Worm (Caenorhabditis elegans) whole organism, L4 larva: ENCODE measurements around the gene B0228.1.

ENCODE experiments used
- D1046.2 ChIP-seq: fragments of 200-800 bp; sonication (Bioruptor generic); IDR thresholded peaks from 2 replicates; pipeline ENCODE4 v1.3.6; 2022; ENCODE audit warnings: missing genetic modification characterization, missing compliant biosample characterization
- F10B5.3 ChIP-seq: sonication (generic microtip); optimal IDR thresholded peaks from 2 replicates; lab custom pipeline; 2016; ENCODE audit warnings: mild to moderate bottlenecking, missing genetic modification characterization, missing compliant biosample characterization
- F26F4.8 ChIP-seq: fragments of 200-800 bp; sonication (Bioruptor generic); conservative IDR thresholded peaks from 2 replicates; pipeline ENCODE4 v1.3.6; 2022; ENCODE audit warnings: missing genetic modification characterization, missing compliant biosample characterization
- F44E2.7 ChIP-seq: fragments of 200-800 bp; sonication (Bioruptor generic); IDR thresholded peaks from 2 replicates; pipeline ENCODE4 v2.1.2; 2022; ENCODE audit warnings: missing genetic modification characterization, missing compliant biosample characterization
- F49E8.2 ChIP-seq: sonication (generic microtip); optimal IDR thresholded peaks from 2 replicates; lab custom pipeline; 2016; ENCODE audit warnings: missing compliant biosample characterization, mild to moderate bottlenecking, missing genetic modification characterization, borderline replicate concordance
- T20F7.1 ChIP-seq: fragments of 200-800 bp; sonication (Bioruptor generic); optimal IDR thresholded peaks from 2 replicates; lab custom pipeline; 2018; ENCODE audit warnings: mild to moderate bottlenecking, missing genetic modification characterization, missing compliant biosample characterization
- T26A8.4 ChIP-seq: fragments of 200-800 bp; sonication (Bioruptor generic); IDR thresholded peaks from 2 replicates; pipeline ENCODE4 v1.3.6; 2022; ENCODE audit warnings: missing genetic modification characterization, missing compliant biosample characterization
- Y48G9A.11 ChIP-seq: fragments of 200-800 bp; sonication (Bioruptor generic); IDR thresholded peaks from 2 replicates; pipeline ENCODE4 v1.3.6; 2022; ENCODE audit warnings: missing genetic modification reagents, missing genetic modification characterization, missing compliant biosample characterization
- Y5F2A.4 ChIP-seq: fragments of 200-800 bp; sonication (Bioruptor generic); optimal IDR thresholded peaks from 2 replicates; lab custom pipeline; 2018; ENCODE audit warnings: mild to moderate bottlenecking, missing genetic modification characterization, missing compliant biosample characterization
- ZK337.2 ChIP-seq: fragments of 200-800 bp; sonication (Bioruptor generic); IDR thresholded peaks from 2 replicates; pipeline ENCODE4 v1.3.6; 2022; ENCODE audit warnings: missing genetic modification reagents, missing genetic modification characterization, missing compliant biosample characterization
- aha-1 ChIP-seq: fragments of 150-350 bp; peaks from one replicate; lab custom pipeline; 2014; ENCODE audit warnings: missing biosample characterization, missing genetic modification characterization
- ceh-28 ChIP-seq: fragments of 150-350 bp; optimal IDR thresholded peaks from 2 replicates; lab custom pipeline; 2014; ENCODE audit warnings: missing biosample characterization, missing genetic modification reagents, missing genetic modification characterization
- ceh-62 ChIP-seq: sonication (generic microtip); optimal IDR thresholded peaks from 2 replicates; lab custom pipeline; 2017; ENCODE audit warnings: missing biosample characterization, missing genetic modification characterization
- cey-2 ChIP-seq: sonication (generic microtip); optimal IDR thresholded peaks from 3 replicates; lab custom pipeline; 2017; ENCODE audit warnings: missing genetic modification characterization, mild to moderate bottlenecking, missing compliant biosample characterization, antibody characterized with exemption, borderline replicate concordance; ENCODE audit not compliant: insufficient read depth
- dmd-6 ChIP-seq: fragments of 200-800 bp; sonication (Bioruptor generic); IDR thresholded peaks from 2 replicates; pipeline ENCODE4 v1.3.6; 2022; ENCODE audit warnings: missing genetic modification reagents, missing genetic modification characterization, missing compliant biosample characterization
- dpl-1 ChIP-seq: fragments of 150-350 bp; optimal IDR thresholded peaks from 2 replicates; lab custom pipeline; 2014; ENCODE audit warnings: missing biosample characterization, missing genetic modification reagents, missing genetic modification characterization
- dve-1 ChIP-seq: sonication (generic microtip); optimal IDR thresholded peaks from 2 replicates; lab custom pipeline; 2017; ENCODE audit warnings: antibody characterized with exemption, mild to moderate bottlenecking, missing genetic modification characterization, missing compliant biosample characterization; ENCODE audit not compliant: insufficient read depth
- egl-43 ChIP-seq: fragments of 200-800 bp; sonication (Bioruptor generic); IDR thresholded peaks from 2 replicates; pipeline ENCODE4 v1.3.6; 2022; ENCODE audit warnings: missing genetic modification reagents, missing genetic modification characterization, missing compliant biosample characterization
- fos-1 ChIP-seq: fragments of 150-350 bp; optimal IDR thresholded peaks from 2 replicates; lab custom pipeline; 2014; ENCODE audit warnings: missing biosample characterization, missing genetic modification characterization
- hif-1 ChIP-seq, 2 experiments: sonication (generic microtip); optimal IDR thresholded peaks; 2 replicates each; lab custom pipeline; 2016 to 2017; ENCODE audit warnings: missing compliant biosample characterization in 2 of 2, missing genetic modification characterization in 2 of 2, missing genetic modification reagents in 2 of 2, missing genotype in 2 of 2, mild to moderate bottlenecking in 1 of 2
- hlh-11 ChIP-seq: fragments of 200-800 bp; sonication (Bioruptor generic); optimal IDR thresholded peaks from 2 replicates; lab custom pipeline; 2018; ENCODE audit warnings: mild to moderate bottlenecking, missing genetic modification characterization, missing compliant biosample characterization
- hmg-1.1 ChIP-seq: fragments of 200-800 bp; sonication (Bioruptor generic); IDR thresholded peaks from 2 replicates; pipeline ENCODE4 v1.3.6; 2022; ENCODE audit warnings: missing genetic modification reagents, missing genetic modification characterization, missing compliant biosample characterization
- lin-1 ChIP-seq: fragments of 200-800 bp; sonication (Bioruptor generic); IDR thresholded peaks from 2 replicates; pipeline ENCODE4 v1.3.6; 2022; ENCODE audit warnings: missing genetic modification reagents, missing genetic modification characterization, missing compliant biosample characterization
- lir-3 ChIP-seq: sonication (generic microtip); optimal IDR thresholded peaks from 2 replicates; lab custom pipeline; 2016; ENCODE audit warnings: mild to moderate bottlenecking, missing genetic modification characterization, missing compliant biosample characterization
- madf-5 ChIP-seq, 2 experiments: fragments of 200-800 bp; sonication (Bioruptor generic); IDR thresholded peaks; 2 replicates each; pipeline ENCODE4 v1.3.6; 2022; ENCODE audit warnings: missing compliant biosample characterization in 2 of 2, missing genetic modification characterization in 2 of 2
- madf-9 ChIP-seq: fragments of 200-800 bp; sonication (Bioruptor generic); conservative IDR thresholded peaks from 2 replicates; pipeline ENCODE4 v1.3.6; 2022; ENCODE audit warnings: missing genetic modification reagents, missing genetic modification characterization, missing compliant biosample characterization
- mdl-1 ChIP-seq, 2 experiments: fragments of 150-350 bp in 1 of 2; sonication (generic microtip) in 1 of 2; optimal IDR thresholded peaks; 2 replicates each; lab custom pipeline; 2014 to 2017; ENCODE audit warnings: missing biosample characterization in 2 of 2, missing genetic modification characterization in 2 of 2
- mdt-29 ChIP-seq: fragments of 200-800 bp; sonication (Bioruptor generic); IDR thresholded peaks from 2 replicates; pipeline ENCODE4 v1.3.6; 2022; ENCODE audit warnings: missing genetic modification reagents, missing genetic modification characterization, missing compliant biosample characterization
- mep-1 ChIP-seq: fragments of 150-350 bp; sonication (generic microtip); optimal IDR thresholded peaks from 3 replicates; lab custom pipeline; 2014; ENCODE audit warnings: missing biosample characterization, missing genetic modification characterization
- mxl-3 ChIP-seq: fragments of 200-800 bp; sonication (Bioruptor generic); optimal IDR thresholded peaks from 2 replicates; lab custom pipeline; 2018; ENCODE audit warnings: mild to moderate bottlenecking, missing genetic modification characterization, missing compliant biosample characterization
- nhr-10 ChIP-seq: fragments of 150-350 bp; optimal IDR thresholded peaks from 2 replicates; lab custom pipeline; 2014; ENCODE audit warnings: missing biosample characterization, missing genetic modification characterization
- nhr-102 ChIP-seq: sonication (generic microtip); optimal IDR thresholded peaks from 2 replicates; lab custom pipeline; 2016; ENCODE audit warnings: mild to moderate bottlenecking, missing genetic modification characterization, moderate library complexity, missing compliant biosample characterization
- nhr-11 ChIP-seq: fragments of 150-350 bp; optimal IDR thresholded peaks from 2 replicates; lab custom pipeline; 2014; ENCODE audit warnings: missing biosample characterization, missing genetic modification characterization
- nhr-25 ChIP-seq: sonication (generic microtip); optimal IDR thresholded peaks from 2 replicates; lab custom pipeline; 2017; ENCODE audit warnings: missing genetic modification characterization, mild to moderate bottlenecking, missing compliant biosample characterization, antibody characterized with exemption, moderate library complexity, borderline replicate concordance; ENCODE audit not compliant: insufficient read depth
- nhr-28 ChIP-seq: fragments of 150-350 bp; optimal IDR thresholded peaks from 2 replicates; lab custom pipeline; 2014; ENCODE audit warnings: missing biosample characterization, missing genetic modification characterization
- nhr-42 ChIP-seq: fragments of 200-800 bp; sonication (Bioruptor generic); IDR thresholded peaks from 2 replicates; pipeline ENCODE4 v1.3.6; 2022; ENCODE audit warnings: missing genetic modification characterization, missing compliant biosample characterization
- nhr-6 ChIP-seq: fragments of 150-350 bp; optimal IDR thresholded peaks from 2 replicates; lab custom pipeline; 2014; ENCODE audit warnings: missing biosample characterization, missing genetic modification characterization
- nhr-77 ChIP-seq: fragments of 150-350 bp; optimal IDR thresholded peaks from 2 replicates; lab custom pipeline; 2014; ENCODE audit warnings: missing biosample characterization, missing genetic modification characterization
- pha-4 ChIP-seq, 2 experiments: fragments of 150-350 bp in 1 of 2; fragments of 200-800 bp in 1 of 2; sonication (Bioruptor generic) in 1 of 2; IDR thresholded peaks in 1 of 2; optimal IDR thresholded peaks in 1 of 2; 2 replicates each; pipeline versions ENCODE4 v1.3.6 to Lab custom; 2014 to 2022; ENCODE audit warnings: missing genetic modification characterization in 2 of 2, missing genetic modification reagents in 2 of 2, missing biosample characterization in 1 of 2, missing compliant biosample characterization in 1 of 2
- rbr-2 ChIP-seq: sonication (generic microtip); optimal IDR thresholded peaks from 2 replicates; lab custom pipeline; 2016; ENCODE audit warnings: missing genotype, missing genetic modification characterization, missing compliant biosample characterization
- snpc-1.2 ChIP-seq: fragments of 200-800 bp; sonication (Bioruptor generic); IDR thresholded peaks from 2 replicates; pipeline ENCODE4 v1.3.6; 2022; ENCODE audit warnings: missing genetic modification reagents, missing genetic modification characterization, missing compliant biosample characterization
- spr-3 ChIP-seq: fragments of 200-800 bp; sonication (Bioruptor generic); optimal IDR thresholded peaks from 2 replicates; lab custom pipeline; 2018; ENCODE audit warnings: mild to moderate bottlenecking, missing genetic modification characterization, missing compliant biosample characterization
- unc-62 ChIP-seq, 3 experiments: fragments of 150-350 bp in 1 of 3; sonication (generic microtip); optimal IDR thresholded peaks in 2 of 3; peaks in 1 of 3; 1 replicate in 1 of 3; 2 replicates in 2 of 3; lab custom pipeline; 2014 to 2017; ENCODE audit warnings: missing biosample characterization in 3 of 3, missing genetic modification characterization in 3 of 3, missing genetic modification reagents in 3 of 3, missing genotype in 1 of 3
- zfp-3 ChIP-seq: fragments of 200-800 bp; sonication (Bioruptor generic); conservative IDR thresholded peaks from 2 replicates; pipeline ENCODE4 v1.3.6; 2022; ENCODE audit warnings: missing genetic modification reagents, missing genetic modification characterization, missing compliant biosample characterization
- zip-11 ChIP-seq: fragments of 200-800 bp; sonication (Bioruptor generic); IDR thresholded peaks from 2 replicates; pipeline ENCODE4 v1.3.6; 2022; ENCODE audit warnings: missing genetic modification characterization, missing compliant biosample characterization
- zip-2 ChIP-seq: fragments of 150-350 bp; optimal IDR thresholded peaks from 2 replicates; lab custom pipeline; 2014; ENCODE audit warnings: missing biosample characterization, missing genetic modification characterization
- ztf-11 ChIP-seq: fragments of 150-350 bp; optimal IDR thresholded peaks from 2 replicates; lab custom pipeline; 2014; ENCODE audit warnings: missing biosample characterization, missing genetic modification characterization

Gene B0228.1

DNA sequence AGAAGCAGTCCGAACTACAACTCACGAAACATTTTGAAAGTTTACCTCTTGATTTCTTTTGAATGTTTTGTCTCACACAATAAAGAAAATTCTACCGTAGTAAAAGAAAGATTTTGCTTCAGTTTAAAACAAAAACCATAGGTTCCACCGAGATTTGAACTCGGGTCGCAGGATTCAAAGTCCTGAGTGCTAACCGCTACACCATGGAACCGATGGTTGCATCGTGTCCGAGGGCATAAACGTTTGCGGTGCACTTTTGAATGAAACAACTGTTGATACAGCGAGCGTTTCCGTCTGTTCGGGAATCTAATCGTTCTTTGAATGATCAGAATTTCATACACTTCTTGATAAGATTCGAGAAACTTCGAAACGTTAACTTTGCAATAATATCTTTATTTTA, 1.7 kb downstream of the B0228.1 start (continued):
- TF ChIP-seq zip-2 (tag; lab: Kevin White, UChicago) (peak; percentile 59), nhr-102 (tag; lab: Kevin White, UChicago) (peak; percentile 65), nhr-10 (tag; lab: Kevin White, UChicago) (peak; percentile 24), Y48G9A.11 (GFP tag; lab: Robert Waterston, UW) (peak; percentile 72), cey-2 (no peak), spr-3 (GFP tag; lab: Kevin White, UChicago) (no peak), nhr-42 (no peak), lin-1 (peak; percentile 66; the same call in 1 of the 2 replicates), nhr-25 (tag; lab: Kevin White, UChicago) (peak; percentile 60), zip-11 (GFP tag; lab: Robert Waterston, UW) (no peak), rbr-2 (peak; percentile 34), ztf-11 (no peak), F26F4.8 (GFP tag; lab: Robert Waterston, UW) (no peak), hmg-1.1 (GFP tag; lab: Robert Waterston, UW) (peak; percentile 57), mdt-29 (GFP tag; lab: Robert Waterston, UW) (peak; percentile 86), dve-1 (peak; percentile 83), madf-9 (GFP tag; lab: Robert Waterston, UW) (peak; percentile 36; the same call in 1 of the 2 replicates), dpl-1 (GFP tag; lab: Kevin White, UChicago) (peak; percentile 34), nhr-28 (tag; lab: Kevin White, UChicago) (peak; percentile 70), mxl-3 (GFP tag; lab: Kevin White, UChicago) (no peak), pha-4 (GFP tag; IDR thresholded peaks at IDR 0.05; lab: Robert Waterston, UW) (peak; percentile 72), pha-4 (tag; optimal IDR thresholded peaks at IDR 0.05; lab: Kevin White, UChicago) (no peak), mep-1 (tag; lab: Kevin White, UChicago) (peak; percentile 70), nhr-6 (tag; lab: Kevin White, UChicago) (no peak), F49E8.2 (tag; lab: Kevin White, UChicago) (peak; percentile 11), F10B5.3 (peak; percentile 17), zfp-3 (GFP tag; lab: Robert Waterston, UW) (peak; percentile 62), fos-1 (tag; lab: Kevin White, UChicago) (no peak), lir-3 (tag; lab: Kevin White, UChicago) (peak; percentile 22), nhr-77 (tag; lab: Kevin White, UChicago) (peak; percentile 49), Y5F2A.4 (GFP tag; lab: Kevin White, UChicago) (peak; percentile 10), F44E2.7 (GFP tag; lab: Robert Waterston, UW) (no peak), T20F7.1 (peak; percentile 58), nhr-11 (no peak)

DNA sequence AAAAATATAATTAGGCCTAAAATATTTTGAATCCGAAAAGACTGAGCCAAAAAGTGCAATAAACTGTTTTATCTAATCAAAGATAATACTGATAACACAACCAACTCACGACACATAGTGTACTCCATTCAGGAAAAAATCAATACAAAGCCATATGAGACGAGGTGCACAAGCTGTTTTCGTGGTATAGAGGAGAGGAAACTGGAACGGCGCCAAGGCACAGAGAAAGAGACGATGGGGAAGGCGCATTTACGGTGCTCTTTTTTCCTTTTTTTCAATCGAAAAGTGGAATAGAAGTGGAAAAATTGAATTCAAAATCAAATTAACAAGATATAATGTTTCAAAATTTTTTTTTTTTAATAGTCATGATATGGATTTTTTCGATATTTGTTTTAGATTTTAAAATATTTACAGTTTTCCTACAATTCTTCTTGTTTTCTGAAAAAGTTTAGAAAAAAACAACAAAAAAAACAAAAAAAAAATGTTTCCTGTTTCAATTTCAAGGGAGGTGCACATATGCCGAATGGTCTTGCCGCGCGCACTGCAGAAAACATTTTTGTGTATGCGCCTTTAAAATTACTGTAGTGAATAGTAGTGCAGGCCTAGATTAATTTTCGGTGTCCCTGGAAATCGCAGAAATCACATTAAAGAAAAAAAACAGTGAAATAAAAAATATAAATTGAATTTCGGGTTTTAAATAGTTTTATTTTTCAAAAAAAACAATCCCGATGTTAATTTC, 3.4 kb downstream of the B0228.1 start, which contains the start of gene B0228.7:
TSS of gene B0228.7 (minus strand) at position 627 of the 739 bp plus-strand sequence.
- no peak for TF ChIP-seq mdl-1 (tag; optimal IDR thresholded peaks at IDR 0.05; lab: Kevin White, UChicago)
- TF ChIP-seq dmd-6 (GFP tag; lab: Robert Waterston, UW), result no peak
- no peak for TF ChIP-seq ceh-62 (tag; lab: Kevin White, UChicago)
- TF ChIP-seq Y5F2A.4 (GFP tag; lab: Kevin White, UChicago), result no peak
- TF ChIP-seq ZK337.2, result no peak
- no peak for TF ChIP-seq ztf-11
- TF ChIP-seq unc-62 (GFP tag; optimal IDR thresholded peaks at IDR 0.05 in 1 of 2; lab: Kevin White, UChicago), result no peak
- TF ChIP-seq unc-62 (tag; optimal IDR thresholded peaks at IDR 0.05; lab: Kevin White, UChicago), result no peak
- TF ChIP-seq hif-1 (tag; optimal IDR thresholded peaks at IDR 0.05; lab: Kevin White, UChicago), result peak in 1 of 2 experiments; percentile 5
- TF ChIP-seq D1046.2 (GFP tag; lab: Robert Waterston, UW), result no peak
- TF ChIP-seq hlh-11 (tag; lab: Kevin White, UChicago), result peak; percentile 81
- no peak for TF ChIP-seq egl-43
- TF ChIP-seq nhr-28 (tag; lab: Kevin White, UChicago), result peak; percentile 35
- TF ChIP-seq snpc-1.2, result no peak
- TF ChIP-seq F26F4.8 (GFP tag; lab: Robert Waterston, UW), result no peak
- peak; percentile 77 for TF ChIP-seq dve-1
- no peak for TF ChIP-seq lin-1
- TF ChIP-seq nhr-11, result peak; percentile 13
- TF ChIP-seq mep-1 (tag; lab: Kevin White, UChicago), result peak; percentile 57
- no peak for TF ChIP-seq madf-5 (GFP tag; IDR thresholded peaks at IDR 0.05; lab: Robert Waterston, UW)
- peak; percentile 33 for TF ChIP-seq ceh-28
- TF ChIP-seq dpl-1 (GFP tag; lab: Kevin White, UChicago), result peak; percentile 37
- no peak for TF ChIP-seq T26A8.4 (GFP tag; lab: Robert Waterston, UW)
- TF ChIP-seq nhr-6 (tag; lab: Kevin White, UChicago), result peak; percentile 3
- TF ChIP-seq aha-1 (tag; lab: Kevin White, UChicago), result peak; percentile 58
